Worm (Caenorhabditis elegans) whole organism, early embryonic: Measurements from ENCODE around the gene Y75D11A.6.
"Not testable (repeated sequence)": the region's sequence is repeated elsewhere in the genome, so short reads cannot be mapped to it uniquely, and the experiment has no call there.

ENCODE experiments used
- B0310.2 ChIP-seq: sonication (generic microtip); optimal IDR thresholded peaks from 2 replicates; lab custom pipeline; 2016; ENCODE audit warnings: mild to moderate bottlenecking, missing genetic modification characterization, missing compliant biosample characterization
- F13C5.2 ChIP-seq: sonication (generic microtip); optimal IDR thresholded peaks from 2 replicates; lab custom pipeline; 2017; ENCODE audit warnings: mild to moderate bottlenecking, missing genetic modification characterization, inconsistent platforms, missing compliant biosample characterization
- aly-1 ChIP-seq: sonication (generic microtip); optimal IDR thresholded peaks from 2 replicates; lab custom pipeline; 2016; ENCODE audit warnings: missing genetic modification characterization, missing compliant biosample characterization
- ama-1 ChIP-seq: fragments of 150-350 bp; optimal IDR thresholded peaks from 2 replicates; lab custom pipeline; 2014
- ceh-13 ChIP-seq: fragments of 200-800 bp; sonication (Bioruptor generic); optimal IDR thresholded peaks from 2 replicates; lab custom pipeline; 2018; ENCODE audit warnings: mild to moderate bottlenecking, missing genetic modification characterization, missing compliant biosample characterization
- ceh-36 ChIP-seq: sonication (generic microtip); optimal IDR thresholded peaks from 2 replicates; lab custom pipeline; 2016; ENCODE audit warnings: missing genetic modification characterization, inconsistent platforms, missing compliant biosample characterization
- ets-7 ChIP-seq: sonication (generic microtip); optimal IDR thresholded peaks from 2 replicates; lab custom pipeline; 2016; ENCODE audit warnings: missing genotype, missing genetic modification characterization, missing compliant biosample characterization
- flt-1 ChIP-seq: fragments of 200-800 bp; sonication (Bioruptor generic); IDR thresholded peaks from 2 replicates; pipeline ENCODE4 v1.3.6; 2022; ENCODE audit warnings: missing genetic modification characterization, missing compliant biosample characterization
- hmbx-1 ChIP-seq: sonication (generic microtip); optimal IDR thresholded peaks from 2 replicates; lab custom pipeline; 2016; ENCODE audit warnings: mild to moderate bottlenecking, missing genetic modification characterization, missing compliant biosample characterization
- hmg-4 ChIP-seq: fragments of 200-800 bp; sonication (Bioruptor generic); optimal IDR thresholded peaks from 2 replicates; lab custom pipeline; 2018; ENCODE audit warnings: mild to moderate bottlenecking, missing genetic modification characterization, missing compliant biosample characterization
- hnd-1 ChIP-seq: sonication (generic microtip); optimal IDR thresholded peaks from 2 replicates; lab custom pipeline; 2016; ENCODE audit warnings: missing genetic modification characterization, missing compliant biosample characterization
- pes-1 ChIP-seq: fragments of 200-800 bp; sonication (Bioruptor generic); IDR thresholded peaks from 2 replicates; pipeline ENCODE4 v1.3.6; 2022; ENCODE audit warnings: missing genetic modification reagents, missing genetic modification characterization, missing compliant biosample characterization
- scrt-1 ChIP-seq: fragments of 200-800 bp; sonication (Bioruptor generic); IDR thresholded peaks from 2 replicates; pipeline ENCODE4 v1.3.6; 2022; ENCODE audit warnings: missing genetic modification characterization, missing compliant biosample characterization
- sea-1 ChIP-seq: fragments of 200-800 bp; sonication (Bioruptor generic); conservative IDR thresholded peaks from 2 replicates; pipeline ENCODE4 v1.3.6; 2022; ENCODE audit warnings: missing genetic modification characterization, missing compliant biosample characterization
- tbx-11 ChIP-seq: fragments of 200-800 bp; sonication (Bioruptor generic); IDR thresholded peaks from 2 replicates; pipeline ENCODE4 v1.3.6; 2022; ENCODE audit warnings: missing genetic modification characterization, missing compliant biosample characterization
- tbx-37 ChIP-seq: fragments of 200-800 bp; sonication (Bioruptor generic); conservative IDR thresholded peaks from 2 replicates; pipeline ENCODE4 v1.3.6; 2022; ENCODE audit warnings: missing genetic modification reagents, missing genetic modification characterization, missing compliant biosample characterization
- tra-4 ChIP-seq: sonication (generic microtip); optimal IDR thresholded peaks from 2 replicates; lab custom pipeline; 2017; ENCODE audit warnings: missing genetic modification characterization, missing compliant biosample characterization

Y75D11A.6 gene

ce11 chrX:1748476-1748875 lies at the start of gene Y75D11A.6:
TSS of gene Y75D11A.6 (minus strand) at chrX:1748576.
- not testable (repeated sequence) for TF ChIP-seq B0310.2, aly-1, hmbx-1 (tag; lab: Kevin White, UChicago)

- no peak for TF ChIP-seq ets-7 (tag; lab: Kevin White, UChicago)
- TF ChIP-seq ama-1 (lab: Kevin White, UChicago): no peak
- TF ChIP-seq tbx-11 (GFP tag; lab: Robert Waterston, UW): no peak
- no peak for TF ChIP-seq scrt-1 (GFP tag; lab: Robert Waterston, UW)
- TF ChIP-seq sea-1 (GFP tag; lab: Robert Waterston, UW): no peak
- TF ChIP-seq F13C5.2: no peak
- TF ChIP-seq B0310.2 (tag; lab: Kevin White, UChicago): no peak
- TF ChIP-seq flt-1 (GFP tag; lab: Robert Waterston, UW): no peak
- TF ChIP-seq ceh-13: no peak
- TF ChIP-seq tra-4: no peak
- TF ChIP-seq ceh-36 (tag; lab: Kevin White, UChicago): no peak
- no peak for TF ChIP-seq hnd-1 (tag; lab: Kevin White, UChicago)
Measured at ce11 chrX:1796067-1796466, 47.7 kb upstream of the Y75D11A.6 start.

- TF ChIP-seq hmg-4 (GFP tag; lab: Kevin White, UChicago) (no peak), scrt-1 (GFP tag; lab: Robert Waterston, UW) (no peak), ets-7 (tag; lab: Kevin White, UChicago) (no peak), B0310.2 (tag; lab: Kevin White, UChicago) (no peak)
Measured at ce11 chrX:1791095-1791494, 42.7 kb upstream of the Y75D11A.6 start.

- no peak for TF ChIP-seq tbx-37
- TF ChIP-seq flt-1 (GFP tag; lab: Robert Waterston, UW): no peak
- no peak for TF ChIP-seq B0310.2 (tag; lab: Kevin White, UChicago)
- TF ChIP-seq ets-7 (tag; lab: Kevin White, UChicago): no peak
- TF ChIP-seq sea-1 (GFP tag; lab: Robert Waterston, UW): no peak
- no peak for TF ChIP-seq aly-1 (tag; lab: Kevin White, UChicago)
Measured at ce11 chrX:1786607-1787006, 38.2 kb upstream of the Y75D11A.6 start, which contains the start of gene arg-1. TSS of gene arg-1 (plus strand) at chrX:1786907.

- TF ChIP-seq F13C5.2 (no peak), ets-7 (tag; lab: Kevin White, UChicago) (no peak), B0310.2 (tag; lab: Kevin White, UChicago) (no peak), ama-1 (lab: Kevin White, UChicago) (no peak), pes-1 (GFP tag; lab: Robert Waterston, UW) (no peak), flt-1 (GFP tag; lab: Robert Waterston, UW) (no peak), scrt-1 (GFP tag; lab: Robert Waterston, UW) (no peak), hmg-4 (GFP tag; lab: Kevin White, UChicago) (no peak), aly-1 (tag; lab: Kevin White, UChicago) (no peak), ceh-13 (no peak), ceh-36 (tag; lab: Kevin White, UChicago) (no peak), tra-4 (no peak), hnd-1 (tag; lab: Kevin White, UChicago) (no peak), hmbx-1 (tag; lab: Kevin White, UChicago) (no peak), sea-1 (GFP tag; lab: Robert Waterston, UW) (no peak), tbx-37 (no peak)
Measured at ce11 chrX:1785692-1786091, 37.3 kb upstream of the Y75D11A.6 start.

ce11 chrX:1777988-1778387 lies 29.6 kb upstream of the Y75D11A.6 start, which contains the start of gene elc-2:
TSS of gene elc-2 (minus strand) at chrX:1778088.
- no peak for TF ChIP-seq B0310.2 (tag; lab: Kevin White, UChicago)
- TF ChIP-seq ceh-13: no peak
- TF ChIP-seq flt-1 (GFP tag; lab: Robert Waterston, UW): no peak
- no peak for TF ChIP-seq hnd-1 (tag; lab: Kevin White, UChicago)
- no peak for TF ChIP-seq ama-1 (lab: Kevin White, UChicago)
- TF ChIP-seq ets-7 (tag; lab: Kevin White, UChicago): no peak
- no peak for TF ChIP-seq sea-1 (GFP tag; lab: Robert Waterston, UW)
- no peak for TF ChIP-seq hmg-4 (GFP tag; lab: Kevin White, UChicago)
- TF ChIP-seq scrt-1 (GFP tag; lab: Robert Waterston, UW): no peak
- no peak for TF ChIP-seq ceh-36 (tag; lab: Kevin White, UChicago)
- TF ChIP-seq pes-1 (GFP tag; lab: Robert Waterston, UW): no peak
- TF ChIP-seq tra-4: no peak
- TF ChIP-seq aly-1 (tag; lab: Kevin White, UChicago): no peak
- no peak for TF ChIP-seq tbx-37
- no peak for TF ChIP-seq tbx-11 (GFP tag; lab: Robert Waterston, UW)
- TF ChIP-seq hmbx-1 (tag; lab: Kevin White, UChicago): no peak
- no peak for TF ChIP-seq F13C5.2

- TF ChIP-seq tra-4 (no peak), tbx-37 (no peak), scrt-1 (GFP tag; lab: Robert Waterston, UW) (no peak), F13C5.2 (no peak), ama-1 (lab: Kevin White, UChicago) (no peak), ceh-13 (no peak), ceh-36 (tag; lab: Kevin White, UChicago) (no peak), sea-1 (GFP tag; lab: Robert Waterston, UW) (no peak), aly-1 (tag; lab: Kevin White, UChicago) (no peak), hmg-4 (GFP tag; lab: Kevin White, UChicago) (no peak), hnd-1 (tag; lab: Kevin White, UChicago) (no peak)
Measured at ce11 chrX:1769636-1770035, 21.3 kb upstream of the Y75D11A.6 start.

ce11 chrX:1746117-1746516 lies 2.3 kb downstream of the Y75D11A.6 start, which contains the start of gene Y75D11A.3:
TSS of gene Y75D11A.3 (minus strand) at chrX:1746217.
- TF ChIP-seq tra-4; ceh-36 (tag; lab: Kevin White, UChicago); B0310.2 (tag; lab: Kevin White, UChicago): not testable (repeated sequence)
